Fruit fly (Drosophila melanogaster): ENCODE measurements around the gene CG9514.

dm6 chrX:14936250-14936649 is 39.6 kb upstream of the CG9514 start:
- no peak for TF ChIP-seq CG32121 (GFP tag; IDR thresholded peaks at IDR 0.05)
- no peak for TF ChIP-seq fd96Ca (GFP tag; IDR thresholded peaks at IDR 0.05)
- no peak for TF ChIP-seq CG15710 (tag; optimal IDR thresholded peaks at IDR 0.05)
- no peak for TF ChIP-seq CG13204 (GFP tag; optimal IDR thresholded peaks at IDR 0.05)
- TF ChIP-seq EcR (GFP tag; optimal IDR thresholded peaks at IDR 0.05), result no peak
- no peak for TF ChIP-seq rn (GFP tag; IDR thresholded peaks at IDR 0.05)
- no peak for TF ChIP-seq CG12605 (GFP tag; IDR thresholded peaks at IDR 0.05)
- no peak for TF ChIP-seq CG8159 (tag; optimal IDR thresholded peaks at IDR 0.05)
- TF ChIP-seq Ets98B (GFP tag; IDR thresholded peaks at IDR 0.05), result no peak
- TF ChIP-seq Snoo (tag; optimal IDR thresholded peaks at IDR 0.05), result no peak
- no peak for TF ChIP-seq CG10348 (GFP tag; IDR thresholded peaks at IDR 0.05)
- no peak for TF ChIP-seq D1 (tag; optimal IDR thresholded peaks at IDR 0.05)
- no peak for TF ChIP-seq Pif1A (GFP tag; optimal IDR thresholded peaks at IDR 0.05)
- TF ChIP-seq CG8301 (tag; optimal IDR thresholded peaks at IDR 0.05), result no peak
